Fruit fly (Drosophila melanogaster): ENCODE data around the gene Rab11.

The Rab11 gene

DNA sequence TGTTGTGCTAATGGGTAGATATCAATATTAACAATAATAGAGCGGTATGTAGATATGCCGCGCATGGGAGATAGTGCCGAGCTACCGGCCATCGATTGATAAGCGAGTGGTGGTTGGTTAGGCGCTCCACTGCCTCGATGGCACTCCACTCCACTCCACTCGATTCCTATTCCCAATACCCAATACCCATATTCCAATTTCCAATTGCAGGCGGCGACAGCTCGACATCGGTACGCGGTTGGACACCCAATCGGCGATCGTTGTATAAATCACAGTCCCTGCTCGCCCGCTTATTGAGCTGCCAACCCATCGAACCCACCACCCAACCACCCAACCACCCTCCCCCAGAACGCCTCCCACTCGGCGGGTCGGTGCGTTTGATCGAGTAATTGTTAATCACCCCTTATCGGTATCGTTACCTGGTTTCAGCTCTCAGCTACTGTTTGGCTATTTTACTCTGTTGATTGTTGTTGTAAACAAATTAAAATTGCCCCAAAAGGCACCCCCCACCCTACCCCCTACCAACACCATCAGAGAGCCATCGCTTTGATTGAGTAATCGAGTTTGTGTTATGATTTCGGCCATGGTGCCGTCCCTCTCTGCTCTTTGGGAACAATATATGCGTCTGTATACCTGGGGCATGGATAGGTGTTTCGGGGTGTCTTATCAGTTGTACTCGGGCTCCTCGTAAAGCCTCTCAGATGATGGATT lies 30.2 kb upstream of the Rab11 start, which contains the start of gene HHEX (continued):
- TF ChIP-seq CG11398 (GFP tag; optimal IDR thresholded peaks at IDR 0.05) (no peak), CrebB (tag; optimal IDR thresholded peaks at IDR 0.05) (no peak), CG32532 (GFP tag; IDR thresholded peaks at IDR 0.05) (no peak), Opbp (GFP tag; IDR thresholded peaks at IDR 0.05; ENCODE audit: partially characterized antibody) (0 out of 3 replicates have a peak, but pooled peaks have one; percentile 27), B-H1 (GFP tag; IDR thresholded peaks at IDR 0.05) (no peak), ssp (GFP tag; IDR thresholded peaks at IDR 0.05) (no peak), dmrt99B (tag; optimal IDR thresholded peaks at IDR 0.05) (no peak), CG30431 (GFP tag; optimal IDR thresholded peaks at IDR 0.05) (no peak), CG4707 (GFP tag; optimal IDR thresholded peaks at IDR 0.05) (no peak), CG8944 (GFP tag; optimal IDR thresholded peaks at IDR 0.05) (no peak), CG7372 (GFP tag; IDR thresholded peaks at IDR 0.05) (no peak), CG4360 (GFP tag; IDR thresholded peaks at IDR 0.05) (peak; percentile 34; the same call in 1 of the 2 replicates), cas (GFP tag; IDR thresholded peaks at IDR 0.05) (no peak), CG10209 (GFP tag; optimal IDR thresholded peaks at IDR 0.05) (no peak), CG16813 (GFP tag; IDR thresholded peaks at IDR 0.05; ENCODE audit: partially characterized antibody) (no peak), CG34422 (GFP tag; IDR thresholded peaks at IDR 0.05) (no peak), Hr3 (GFP tag; optimal IDR thresholded peaks at IDR 0.05) (no peak), HHEX (GFP tag; optimal IDR thresholded peaks at IDR 0.05) (peak; percentile 41), CG2199 (GFP tag; IDR thresholded peaks at IDR 0.05) (no peak), fd64A (GFP tag; optimal IDR thresholded peaks at IDR 0.05) (no peak), grau (tag; optimal IDR thresholded peaks at IDR 0.05) (no peak), YL-1 (GFP tag; optimal IDR thresholded peaks at IDR 0.05) (no peak), caup (GFP tag; optimal IDR thresholded peaks at IDR 0.05; ENCODE audit: severe bottlenecking) (peak; percentile 16), NfI (GFP tag; optimal IDR thresholded peaks at IDR 0.05) (no peak)

DNA sequence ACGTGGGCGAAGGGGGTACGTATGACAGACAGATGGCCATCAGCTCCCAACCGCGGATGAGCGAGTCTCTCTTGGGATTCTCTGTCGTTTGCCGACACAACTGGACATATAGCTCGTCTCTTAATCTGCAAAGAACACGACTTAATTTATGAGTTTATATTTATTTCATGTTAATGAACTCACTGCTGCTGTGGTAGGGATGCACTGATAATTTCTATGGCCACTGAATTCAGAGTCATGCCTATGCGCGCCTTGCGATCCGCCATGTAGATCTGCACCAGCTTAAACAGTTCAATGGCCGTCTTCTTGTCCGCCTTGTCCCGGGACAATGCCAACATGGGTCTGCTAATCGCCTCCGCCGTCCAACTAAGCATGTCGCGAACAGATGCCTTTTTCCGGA lies 26.2 kb upstream of the Rab11 start:
- TF ChIP-seq CG1233 (GFP tag; optimal IDR thresholded peaks at IDR 0.05), result no peak
- no peak for TF ChIP-seq lab (GFP tag; optimal IDR thresholded peaks at IDR 0.05)
- TF ChIP-seq row (GFP tag; IDR thresholded peaks at IDR 0.05), result no peak
- TF ChIP-seq cad (GFP tag; optimal IDR thresholded peaks at IDR 0.05), result no peak
- TF ChIP-seq Sox102F (GFP tag; optimal IDR thresholded peaks at IDR 0.05), result no peak
- no peak for TF ChIP-seq CG43689 (GFP tag; IDR thresholded peaks at IDR 0.05)
- TF ChIP-seq E2f1 (GFP tag; IDR thresholded peaks at IDR 0.05), result no peak
- TF ChIP-seq Dp (GFP tag; optimal IDR thresholded peaks at IDR 0.05), result no peak
- TF ChIP-seq CG9215 (GFP tag; IDR thresholded peaks at IDR 0.05), result no peak
- no peak for TF ChIP-seq Eip74EF (GFP tag; optimal IDR thresholded peaks at IDR 0.05)
- TF ChIP-seq CG4282 (GFP tag; optimal IDR thresholded peaks at IDR 0.05), result no peak
- TF ChIP-seq CG6854 (GFP tag; optimal IDR thresholded peaks at IDR 0.05), result no peak

DNA sequence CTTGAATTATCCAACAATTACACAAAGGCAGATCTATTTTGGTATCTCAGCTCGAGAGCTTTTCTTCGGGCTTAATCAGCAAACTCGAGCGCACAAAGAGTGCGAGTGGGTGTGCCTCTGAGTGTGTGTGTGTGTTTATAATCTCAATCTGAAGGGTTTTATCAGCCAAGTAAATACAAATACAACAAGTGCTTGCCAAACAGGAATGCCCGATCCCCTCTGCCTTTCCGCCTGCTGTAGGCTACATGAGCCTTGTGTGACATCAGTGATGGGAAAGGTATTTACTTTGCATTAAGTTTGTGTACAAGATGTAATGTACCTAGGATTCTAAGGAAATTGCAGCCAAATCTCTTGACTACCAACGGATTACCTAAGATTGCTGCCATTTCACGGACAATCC lies 21.8 kb upstream of the Rab11 start:
- no peak for TF ChIP-seq CG17612 (GFP tag; IDR thresholded peaks at IDR 0.05)
- TF ChIP-seq Gug (GFP tag; IDR thresholded peaks at IDR 0.05), result no peak
- TF ChIP-seq scrt (GFP tag; optimal IDR thresholded peaks at IDR 0.05), result no peak
- no peak for TF ChIP-seq CG6254 (GFP tag; optimal IDR thresholded peaks at IDR 0.05)
- TF ChIP-seq Drgx (GFP tag; IDR thresholded peaks at IDR 0.05), result peak; percentile 52; the same call in 1 of the 2 replicates
- no peak for TF ChIP-seq CG9817 (tag; optimal IDR thresholded peaks at IDR 0.05)
- no peak for TF ChIP-seq CG17361 (GFP tag; IDR thresholded peaks at IDR 0.05)
- no peak for TF ChIP-seq Poxn (GFP tag; IDR thresholded peaks at IDR 0.05)
- TF ChIP-seq z (GFP tag; IDR thresholded peaks at IDR 0.05), result no peak
- no peak for TF ChIP-seq CTCF (GFP tag; optimal IDR thresholded peaks at IDR 0.05)
- TF ChIP-seq lab (GFP tag; optimal IDR thresholded peaks at IDR 0.05), result no peak
- peak; percentile 24 for TF ChIP-seq sens (GFP tag)
- TF ChIP-seq CHES-1-like (GFP tag; optimal IDR thresholded peaks at IDR 0.05), result no peak
- peak; percentile 6 for TF ChIP-seq nom (GFP tag; optimal IDR thresholded peaks at IDR 0.05)
- TF ChIP-seq hkb (optimal IDR thresholded peaks at IDR 0.05), result no peak
- TF ChIP-seq hkb (GFP tag; IDR thresholded peaks at IDR 0.05), result no peak

All from whole organism, embryonic.